Fruit fly (Drosophila melanogaster) whole organism, embryonic: Measurements from ENCODE around the gene CG11664.

Experiments
- Bgb ChIP-seq: fragments of 200-800 bp; sonication (Bioruptor generic); IDR thresholded peaks from 2 replicates; pipeline ENCODE4 v1.3.6; 2022; ENCODE audit warnings: missing biosample characterization, missing genetic modification characterization; ENCODE audit not compliant: partially characterized antibody
- CG10267 ChIP-seq: fragments of 200-800 bp; sonication (Bioruptor generic); optimal IDR thresholded peaks from 2 replicates; lab custom pipeline; 2018; ENCODE audit warnings: missing biosample characterization, mild to moderate bottlenecking, missing genetic modification characterization, moderate library complexity
- CG11504 ChIP-seq: fragments of 200-800 bp; sonication (Bioruptor generic); optimal IDR thresholded peaks from 3 replicates; lab custom pipeline; 2019; ENCODE audit warnings: missing biosample characterization, mild to moderate bottlenecking, missing genetic modification characterization, moderate library complexity
- CG11696 ChIP-seq: fragments of 200-800 bp; sonication (Bioruptor generic); IDR thresholded peaks from 2 replicates; pipeline ENCODE4 v1.3.6; 2022; ENCODE audit warnings: missing biosample characterization, missing genetic modification characterization
- CG12236 ChIP-seq: fragments of 200-800 bp; sonication (Bioruptor generic); optimal IDR thresholded peaks from 2 replicates; lab custom pipeline; 2016; ENCODE audit warnings: missing biosample characterization, missing genetic modification characterization
- CG12769 ChIP-seq: fragments of 200-800 bp; sonication (Bioruptor generic); optimal IDR thresholded peaks from 2 replicates; lab custom pipeline; 2019; ENCODE audit warnings: missing biosample characterization, mild to moderate bottlenecking, missing genetic modification characterization, moderate library complexity
- CG17802 ChIP-seq: fragments of 200-800 bp; sonication (Bioruptor generic); optimal IDR thresholded peaks from 2 replicates; lab custom pipeline; 2018; ENCODE audit warnings: missing biosample characterization, mild to moderate bottlenecking, missing genetic modification characterization, moderate library complexity
- CG18011 ChIP-seq: fragments of 200-800 bp; sonication (Bioruptor generic); optimal IDR thresholded peaks from 2 replicates; lab custom pipeline; 2017; ENCODE audit warnings: missing biosample characterization, missing genetic modification characterization, mild to moderate bottlenecking, moderate library complexity, missing genotype
- CG2875 ChIP-seq: fragments of 200-800 bp; sonication (Bioruptor generic); optimal IDR thresholded peaks from 2 replicates; lab custom pipeline; 2017; ENCODE audit warnings: missing biosample characterization, mild to moderate bottlenecking, missing genetic modification characterization, missing genetic modification reagents
- CG30020 ChIP-seq: fragments of 200-800 bp; optimal IDR thresholded peaks from 2 replicates; lab custom pipeline; 2019; ENCODE audit warnings: missing biosample characterization, mild to moderate bottlenecking, missing genetic modification characterization, moderate library complexity
- CG32767 ChIP-seq: fragments of 200-800 bp; sonication (Bioruptor generic); IDR thresholded peaks from 2 replicates; pipeline ENCODE4 v1.3.6; 2022; ENCODE audit warnings: missing biosample characterization, missing genetic modification characterization
- CG34224 ChIP-seq: fragments of 200-800 bp; sonication (Bioruptor generic); IDR thresholded peaks from 3 replicates; pipeline ENCODE4 v1.3.6; 2022; ENCODE audit warnings: missing biosample characterization, missing genetic modification characterization; ENCODE audit not compliant: partially characterized antibody
- CG3995 ChIP-seq: fragments of 200-800 bp; sonication (Bioruptor generic); optimal IDR thresholded peaks from 3 replicates; lab custom pipeline; 2016; ENCODE audit warnings: missing biosample characterization, missing genetic modification characterization
- CG42726 ChIP-seq: fragments of 200-800 bp; sonication (Bioruptor generic); IDR thresholded peaks from 2 replicates; pipeline ENCODE4 v1.3.6; 2022; ENCODE audit warnings: missing biosample characterization, missing genetic modification characterization; ENCODE audit not compliant: partially characterized antibody
- CG5245 ChIP-seq: fragments of 200-800 bp; sonication (Bioruptor generic); optimal IDR thresholded peaks from 3 replicates; lab custom pipeline; 2016; ENCODE audit warnings: missing biosample characterization, missing genetic modification characterization
- CG6791 ChIP-seq: fragments of 200-800 bp; sonication (Bioruptor generic); IDR thresholded peaks from 3 replicates; pipeline ENCODE4 v1.3.6; 2022; ENCODE audit warnings: missing biosample characterization, missing genetic modification characterization; ENCODE audit not compliant: partially characterized antibody
- CG7963 ChIP-seq: fragments of 200-800 bp; sonication (Bioruptor generic); IDR thresholded peaks from 3 replicates; pipeline ENCODE4 v1.3.6; 2022; ENCODE audit warnings: missing biosample characterization, missing genetic modification characterization; ENCODE audit not compliant: partially characterized antibody
- CHES-1-like ChIP-seq: fragments of 200-800 bp; sonication (Bioruptor generic); optimal IDR thresholded peaks from 2 replicates; lab custom pipeline; 2016; ENCODE audit warnings: missing biosample characterization, missing genetic modification characterization
- Camta ChIP-seq: fragments of 200-800 bp; sonication (Bioruptor generic); optimal IDR thresholded peaks from 2 replicates; lab custom pipeline; 2016; ENCODE audit warnings: missing biosample characterization, missing genetic modification characterization
- D19A ChIP-seq: fragments of 200-800 bp; optimal IDR thresholded peaks from 3 replicates; lab custom pipeline; 2019; ENCODE audit warnings: missing biosample characterization, mild to moderate bottlenecking, missing genetic modification characterization, moderate library complexity
- Dref ChIP-seq: fragments of 200-800 bp; sonication (Bioruptor generic); IDR thresholded peaks from 2 replicates; pipeline ENCODE4 v1.3.6; 2022; ENCODE audit warnings: missing biosample characterization, missing genetic modification characterization
- Drgx ChIP-seq: fragments of 200-800 bp; sonication (Bioruptor generic); IDR thresholded peaks from 2 replicates; pipeline ENCODE4 v1.3.6; 2022; ENCODE audit warnings: missing biosample characterization, missing genetic modification characterization
- Hr39 ChIP-seq: fragments of >200 bp; optimal IDR thresholded peaks from 2 replicates; lab custom pipeline; 2017
- Med ChIP-seq: fragments of 200-800 bp; sonication (Bioruptor generic); peaks from one replicate; lab custom pipeline; 2016; ENCODE audit warnings: missing biosample characterization, missing genetic modification characterization, mild to moderate bottlenecking, inconsistent platforms, moderate library complexity
- Vsx1 ChIP-seq: fragments of 200-800 bp; sonication (Bioruptor generic); optimal IDR thresholded peaks from 2 replicates; lab custom pipeline; 2017; ENCODE audit warnings: missing biosample characterization, mild to moderate bottlenecking, missing genetic modification characterization, missing genetic modification reagents
- abd-A ChIP-seq: fragments of 200-800 bp; sonication (Bioruptor generic); optimal IDR thresholded peaks from 3 replicates; lab custom pipeline; 2019; ENCODE audit warnings: missing biosample characterization, mild to moderate bottlenecking, missing genetic modification characterization, moderate library complexity
- br ChIP-seq: fragments of >200 bp; optimal IDR thresholded peaks from 2 replicates; lab custom pipeline; 2017
- chinmo ChIP-seq: fragments of 200-800 bp; sonication (Bioruptor generic); IDR thresholded peaks from 4 replicates; pipeline ENCODE4 v1.3.6; 2022; ENCODE audit warnings: missing biosample characterization, missing genetic modification characterization; ENCODE audit not compliant: partially characterized antibody
- crol ChIP-seq: fragments of 200-800 bp; sonication (Bioruptor generic); IDR thresholded peaks from 2 replicates; pipeline ENCODE4 v1.3.6; 2022; ENCODE audit warnings: missing biosample characterization, missing genetic modification characterization
- eyg ChIP-seq: fragments of 200-800 bp; sonication (Bioruptor generic); optimal IDR thresholded peaks from 3 replicates; lab custom pipeline; 2016; ENCODE audit warnings: missing biosample characterization, missing genetic modification characterization
- fd96Cb ChIP-seq: fragments of 200-800 bp; sonication (Bioruptor generic); optimal IDR thresholded peaks from 2 replicates; lab custom pipeline; 2018; ENCODE audit warnings: missing biosample characterization, mild to moderate bottlenecking, missing genetic modification characterization, moderate library complexity
- gcm ChIP-seq: fragments of 200-800 bp; sonication (Bioruptor generic); optimal IDR thresholded peaks from 2 replicates; lab custom pipeline; 2019; ENCODE audit warnings: missing biosample characterization, mild to moderate bottlenecking, missing genetic modification characterization, moderate library complexity
- gcm2 ChIP-seq: fragments of 200-800 bp; sonication (Bioruptor generic); optimal IDR thresholded peaks from 2 replicates; lab custom pipeline; 2016; ENCODE audit warnings: missing biosample characterization, missing genetic modification characterization
- grn ChIP-seq: fragments of 200-800 bp; sonication (Bioruptor generic); optimal IDR thresholded peaks from 3 replicates; lab custom pipeline; 2017; ENCODE audit warnings: missing biosample characterization, missing genetic modification characterization
- jing ChIP-seq: fragments of 200-800 bp; sonication (Bioruptor generic); optimal IDR thresholded peaks from 2 replicates; lab custom pipeline; 2018; ENCODE audit warnings: missing biosample characterization, mild to moderate bottlenecking, missing genetic modification characterization
- kni ChIP-seq: fragments of 200-800 bp; sonication (Bioruptor generic); optimal IDR thresholded peaks from 3 replicates; lab custom pipeline; 2017; ENCODE audit warnings: mild to moderate bottlenecking, missing biosample characterization, missing genetic modification reagents, missing genetic modification characterization
- lola ChIP-seq, 3 experiments: fragments of >200 bp in 2 of 3; fragments of 200-800 bp in 1 of 3; sonication (Bioruptor generic) in 1 of 3; optimal IDR thresholded peaks; 2 replicates each; lab custom pipeline; 2017 to 2019; ENCODE audit warnings: missing biosample characterization in 3 of 3, missing genetic modification characterization in 3 of 3, mild to moderate bottlenecking in 1 of 3, moderate library complexity in 1 of 3
- nerfin-1 ChIP-seq: fragments of 200-800 bp; sonication (Bioruptor generic); optimal IDR thresholded peaks from 3 replicates; lab custom pipeline; 2019; ENCODE audit warnings: missing biosample characterization, mild to moderate bottlenecking, missing genetic modification characterization, moderate library complexity
- nom ChIP-seq: fragments of 200-800 bp; sonication (Bioruptor generic); optimal IDR thresholded peaks from 2 replicates; lab custom pipeline; 2017; ENCODE audit warnings: missing biosample characterization, missing genetic modification characterization, mild to moderate bottlenecking, moderate library complexity, missing genetic modification reagents
- p53 ChIP-seq: fragments of 200-800 bp; sonication (Bioruptor generic); optimal IDR thresholded peaks from 2 replicates; lab custom pipeline; 2016; ENCODE audit warnings: missing biosample characterization, missing genetic modification characterization
- phol ChIP-seq: fragments of 200-800 bp; sonication (Bioruptor generic); optimal IDR thresholded peaks from 3 replicates; lab custom pipeline; 2018; ENCODE audit warnings: missing biosample characterization, mild to moderate bottlenecking, missing genetic modification characterization, moderate library complexity
- scrt ChIP-seq: fragments of 200-800 bp; sonication (Bioruptor generic); optimal IDR thresholded peaks from 2 replicates; lab custom pipeline; 2018; ENCODE audit warnings: missing biosample characterization, mild to moderate bottlenecking, missing genetic modification characterization, moderate library complexity
- sd ChIP-seq: fragments of 200-800 bp; sonication (Bioruptor generic); optimal IDR thresholded peaks from 3 replicates; lab custom pipeline; 2018; ENCODE audit warnings: missing biosample characterization, mild to moderate bottlenecking, missing genetic modification characterization, moderate library complexity
- seq ChIP-seq: fragments of 200-800 bp; sonication (Bioruptor generic); IDR thresholded peaks from 2 replicates; pipeline ENCODE4 v1.3.6; 2022; ENCODE audit warnings: missing biosample characterization, missing genetic modification characterization
- shn ChIP-seq: fragments of 200-800 bp; sonication (Bioruptor generic); optimal IDR thresholded peaks from 3 replicates; lab custom pipeline; 2016; ENCODE audit warnings: missing biosample characterization, missing genetic modification characterization
- tup ChIP-seq: fragments of 200-800 bp; sonication (Bioruptor generic); optimal IDR thresholded peaks from 2 replicates; lab custom pipeline; 2016; ENCODE audit warnings: missing biosample characterization, mild to moderate bottlenecking, missing genetic modification characterization, moderate library complexity
- vvl ChIP-seq: fragments of 200-800 bp; sonication (Bioruptor generic); IDR thresholded peaks from 2 replicates; pipeline ENCODE4 v1.3.6; 2022; ENCODE audit warnings: missing biosample characterization, missing genetic modification characterization
- yki ChIP-seq: fragments of >200 bp; optimal IDR thresholded peaks from 3 replicates; lab custom pipeline; 2018
- z ChIP-seq: fragments of 200-800 bp; sonication (Bioruptor generic); IDR thresholded peaks from 3 replicates; pipeline ENCODE4 v1.3.6; 2022; ENCODE audit warnings: missing biosample characterization, missing genetic modification characterization

The CG11664 gene

dm6 chrX:898367-898766 lies 22.8 kb downstream of the CG11664 start:
- TF ChIP-seq nom (GFP tag; lab: Kevin White, UChicago) (peak; percentile 20), grn (GFP tag; lab: Kevin White, UChicago) (no peak), crol (peak; percentile 63; the same call in 1 of the 2 replicates), CG18011 (no peak), vvl (GFP tag; lab: Robert Waterston, UW) (0 out of 2 replicates have a peak, but pooled peaks have one; percentile 16), sd (peak; percentile 2), shn (GFP tag; lab: Kevin White, UChicago) (no peak), z (GFP tag; lab: Robert Waterston, UW) (peak; percentile 79), CG32767 (GFP tag; lab: Robert Waterston, UW) (no peak), kni (GFP tag; lab: Kevin White, UChicago) (peak; percentile 64), scrt (GFP tag; lab: Kevin White, UChicago) (no peak), CG17802 (peak; percentile 95)

DNA sequence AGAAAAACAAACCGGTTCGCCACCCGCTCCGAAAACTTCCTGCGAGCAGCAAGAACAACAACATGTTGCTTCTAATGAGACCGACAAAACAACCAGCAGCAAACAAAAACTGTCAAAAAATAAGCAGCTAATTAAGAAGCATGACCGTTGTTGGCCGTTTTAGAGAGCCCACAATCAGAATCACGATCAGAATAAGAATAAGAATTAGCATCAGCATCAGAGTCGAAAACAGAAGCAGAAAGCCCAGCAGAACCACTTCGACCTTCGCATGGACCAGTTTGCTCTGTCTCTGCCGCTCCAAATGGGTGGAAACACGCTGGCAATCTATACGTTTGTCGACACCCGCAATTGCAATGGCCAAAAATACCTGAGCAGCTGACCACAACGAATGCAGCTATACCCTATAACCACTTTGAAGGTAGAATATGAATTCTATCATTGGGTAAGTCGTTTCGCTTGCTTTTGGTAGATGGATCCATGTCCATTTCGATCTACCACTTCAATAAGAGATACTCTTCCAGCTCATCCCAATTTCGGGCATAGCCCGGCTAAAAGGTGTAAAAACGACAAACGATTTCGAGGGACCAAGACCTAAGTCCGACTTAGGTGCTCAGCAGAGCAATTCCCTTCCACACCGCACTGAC lies 24.0 kb downstream of the CG11664 start:
- TF ChIP-seq Camta (GFP tag; lab: Kevin White, UChicago) (no peak), p53 (GFP tag; lab: Kevin White, UChicago) (no peak), CG12769 (tag; lab: Kevin White, UChicago) (peak; percentile 11), chinmo (GFP tag; lab: Robert Waterston, UW) (0 out of 4 replicates have a peak, but pooled peaks have one; percentile 74), eyg (GFP tag; lab: Kevin White, UChicago) (no peak), Vsx1 (peak; percentile 57), CG11504 (tag; lab: Kevin White, UChicago) (no peak), CHES-1-like (GFP tag; lab: Kevin White, UChicago) (no peak), CG10267 (tag; lab: Kevin White, UChicago) (no peak), gcm (GFP tag; lab: Kevin White, UChicago) (no peak), gcm2 (GFP tag; lab: Kevin White, UChicago) (no peak), br (lab: Kevin White, UChicago) (no peak), Dref (GFP tag; lab: Robert Waterston, UW) (no peak), CG12236 (GFP tag; lab: Kevin White, UChicago) (no peak), abd-A (tag; lab: Kevin White, UChicago) (peak; percentile 15), nerfin-1 (tag; lab: Kevin White, UChicago) (no peak), CG34224 (GFP tag; lab: Robert Waterston, UW) (no peak), CG3995 (GFP tag; lab: Kevin White, UChicago) (no peak), CG2875 (GFP tag; lab: Kevin White, UChicago) (no peak), CG11696 (GFP tag; lab: Robert Waterston, UW) (no peak), seq (no peak), CG5245 (no peak), shn (GFP tag; lab: Kevin White, UChicago) (no peak), CG7963 (GFP tag; lab: Robert Waterston, UW) (no peak), yki (lab: Kevin White, UChicago) (no peak), D19A (tag; lab: Kevin White, UChicago) (peak; percentile 55), tup (no peak), Hr39 (lab: Kevin White, UChicago) (no peak), Bgb (GFP tag; lab: Robert Waterston, UW) (no peak), CG42726 (GFP tag; lab: Robert Waterston, UW) (no peak), CG6791 (GFP tag; lab: Robert Waterston, UW) (no peak), fd96Cb (tag; lab: Kevin White, UChicago) (no peak), phol (tag; lab: Kevin White, UChicago) (no peak), CG30020 (tag; lab: Kevin White, UChicago) (no peak), Med (GFP tag; lab: Kevin White, UChicago) (no peak), lola (GFP tag; optimal IDR thresholded peaks at IDR 0.05; lab: Kevin White, UChicago) (no peak), Drgx (0 out of 2 replicates have a peak, but pooled peaks have one; percentile 21), jing (GFP tag; lab: Kevin White, UChicago) (no peak)
